Worm (Caenorhabditis elegans): Measurements from ENCODE around the gene sti-1.

The sti-1 gene

DNA sequence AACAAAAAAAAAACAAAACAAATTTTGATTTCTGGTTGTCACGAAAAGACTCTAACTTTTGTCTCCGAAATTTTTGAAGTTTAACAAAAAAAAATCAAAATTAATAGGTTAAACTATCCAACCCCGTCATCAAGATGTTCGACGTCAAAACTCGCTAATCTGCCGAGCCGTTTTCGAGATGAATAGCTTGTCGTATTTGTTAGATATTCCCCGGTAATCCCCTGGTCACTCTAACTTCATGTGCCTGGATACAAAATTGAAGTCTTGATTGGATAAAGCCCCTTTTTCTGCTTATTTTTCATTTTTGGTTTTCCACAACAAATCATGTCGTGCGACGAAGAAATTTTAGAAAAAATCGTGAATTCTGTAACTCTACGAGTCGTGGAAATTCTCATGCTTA, 9.1 kb downstream of the sti-1 start, which contains the start of gene srab-16:
Gene srab-16 (plus strand): TSS at position 301 of the 400 bp plus-strand sequence.
- TF ChIP-seq nhr-76 (tag; optimal IDR thresholded peaks at IDR 0.05), result no peak
- TF ChIP-seq jun-1 (tag; optimal IDR thresholded peaks at IDR 0.05), result no peak
- no peak for TF ChIP-seq lin-15B (tag; optimal IDR thresholded peaks at IDR 0.05)
- no peak for TF ChIP-seq mdl-1 (tag; optimal IDR thresholded peaks at IDR 0.05)
- TF ChIP-seq pqm-1 (tag; optimal IDR thresholded peaks at IDR 0.05), result no peak
- no peak for TF ChIP-seq ceh-28 (tag; optimal IDR thresholded peaks at IDR 0.05)
- no peak for TF ChIP-seq elt-2 (tag; optimal IDR thresholded peaks at IDR 0.05)
- no peak for TF ChIP-seq ztf-11 (tag; optimal IDR thresholded peaks at IDR 0.05)
- no peak for TF ChIP-seq R02D3.7 (tag; optimal IDR thresholded peaks at IDR 0.05)
- no peak for TF ChIP-seq nfya-1 (tag; optimal IDR thresholded peaks at IDR 0.05; ENCODE audit: insufficient read depth)
- TF ChIP-seq ZK546.5 (tag; optimal IDR thresholded peaks at IDR 0.05), result no peak
- no peak for TF ChIP-seq lin-39 (tag; optimal IDR thresholded peaks at IDR 0.05)
- no peak for TF ChIP-seq nhr-67 (tag; optimal IDR thresholded peaks at IDR 0.05)
- no peak for TF ChIP-seq nhr-11 (tag; optimal IDR thresholded peaks at IDR 0.05)
- TF ChIP-seq nhr-12 (tag; optimal IDR thresholded peaks at IDR 0.05), result no peak
- no peak for TF ChIP-seq nhr-25 (tag; optimal IDR thresholded peaks at IDR 0.05)
- TF ChIP-seq tbx-2 (tag; optimal IDR thresholded peaks at IDR 0.05), result no peak
- TF ChIP-seq nhr-77 (tag; optimal IDR thresholded peaks at IDR 0.05), result no peak
- no peak for TF ChIP-seq unc-62 (GFP tag; optimal IDR thresholded peaks at IDR 0.05)

- no peak for TF ChIP-seq mml-1 (tag; optimal IDR thresholded peaks at IDR 0.05)
- TF ChIP-seq elt-1 (tag; optimal IDR thresholded peaks at IDR 0.05), result no peak
- no peak for TF ChIP-seq fkh-2 (tag; optimal IDR thresholded peaks at IDR 0.05)
- TF ChIP-seq ama-1 (optimal IDR thresholded peaks at IDR 0.05), result no peak
- TF ChIP-seq lsy-12 (tag; optimal IDR thresholded peaks at IDR 0.05), result no peak
- no peak for TF ChIP-seq pha-4 (tag; optimal IDR thresholded peaks at IDR 0.05)
- no peak for TF ChIP-seq lin-39 (tag; optimal IDR thresholded peaks at IDR 0.05)
- TF ChIP-seq nhr-23 (tag; optimal IDR thresholded peaks at IDR 0.05), result no peak
- no peak for TF ChIP-seq ceh-16 (tag; optimal IDR thresholded peaks at IDR 0.05)
- TF ChIP-seq nhr-76 (tag; optimal IDR thresholded peaks at IDR 0.05), result no peak
- no peak for TF ChIP-seq R02D3.7 (tag; optimal IDR thresholded peaks at IDR 0.05)
- TF ChIP-seq ceh-9 (tag; optimal IDR thresholded peaks at IDR 0.05), result no peak
- TF ChIP-seq zag-1 (tag; optimal IDR thresholded peaks at IDR 0.05), result no peak
- no peak for TF ChIP-seq nhr-12 (tag; optimal IDR thresholded peaks at IDR 0.05)
Measured at ce11 chrV:794092-794491, 20.8 kb downstream of the sti-1 start.

DNA sequence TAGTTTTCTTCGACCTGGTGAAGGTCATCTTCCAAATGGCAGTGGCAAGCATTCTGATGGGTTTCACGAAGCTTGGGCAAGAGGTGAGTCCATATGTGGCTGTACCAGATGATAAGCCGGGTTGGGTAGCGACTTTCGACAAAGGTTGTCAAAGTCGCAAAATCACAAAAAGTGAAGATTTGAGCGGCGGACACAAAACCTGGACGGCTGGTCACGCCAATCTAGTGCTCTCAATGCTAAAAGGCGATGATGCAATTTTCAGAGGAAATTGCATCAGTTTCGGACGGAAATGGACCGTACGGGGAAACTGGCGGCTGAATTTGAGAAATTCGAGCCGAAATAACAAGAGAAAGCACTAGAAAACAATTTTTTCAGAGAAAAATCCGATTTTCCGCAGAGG, 23.9 kb downstream of the sti-1 start:
- TF ChIP-seq nhr-11 (tag; optimal IDR thresholded peaks at IDR 0.05) (no peak), nhr-237 (tag; optimal IDR thresholded peaks at IDR 0.05) (no peak), elt-3 (tag; optimal IDR thresholded peaks at IDR 0.05) (no peak), tbx-2 (tag; optimal IDR thresholded peaks at IDR 0.05) (no peak), nhr-28 (tag; optimal IDR thresholded peaks at IDR 0.05) (no peak), zag-1 (tag; optimal IDR thresholded peaks at IDR 0.05) (no peak), nfya-1 (tag; optimal IDR thresholded peaks at IDR 0.05; ENCODE audit: insufficient read depth) (no peak), pha-4 (tag; optimal IDR thresholded peaks at IDR 0.05) (no peak), ceh-16 (tag; optimal IDR thresholded peaks at IDR 0.05) (no peak), ceh-28 (tag; optimal IDR thresholded peaks at IDR 0.05) (no peak), nhr-23 (tag; optimal IDR thresholded peaks at IDR 0.05) (no peak)

DNA sequence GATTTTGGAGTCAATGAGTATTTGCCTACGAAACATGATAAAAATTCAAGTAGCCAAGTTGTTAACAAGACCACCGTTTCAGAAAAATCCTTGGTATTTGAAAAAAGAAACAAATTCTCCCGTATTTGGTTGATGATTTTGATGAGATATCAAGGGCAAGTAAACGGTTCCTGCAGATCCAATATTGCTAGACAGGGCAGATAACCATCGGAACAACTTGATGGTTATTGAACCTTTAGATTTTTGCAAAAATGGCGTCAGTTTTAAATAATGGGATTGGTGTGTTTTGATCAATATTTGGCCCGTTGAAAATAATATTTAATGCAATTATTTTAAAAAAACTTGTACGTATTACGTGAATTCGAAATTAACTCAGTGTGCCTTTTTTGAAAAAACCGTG, 27.0 kb downstream of the sti-1 start:
- TF ChIP-seq sea-2 (GFP tag; optimal IDR thresholded peaks at IDR 0.05), result no peak
- no peak for TF ChIP-seq unc-39 (tag; optimal IDR thresholded peaks at IDR 0.05)
- TF ChIP-seq elt-1 (tag; optimal IDR thresholded peaks at IDR 0.05), result peak; percentile 52
- TF ChIP-seq nhr-12 (tag; optimal IDR thresholded peaks at IDR 0.05), result no peak

- TF ChIP-seq nhr-25 (tag; optimal IDR thresholded peaks at IDR 0.05), result peak; percentile 39
- no peak for TF ChIP-seq mdl-1 (tag; optimal IDR thresholded peaks at IDR 0.05)
- peak; percentile 21 for TF ChIP-seq nhr-23 (tag; optimal IDR thresholded peaks at IDR 0.05)
- peak; percentile 84 for TF ChIP-seq elt-1 (tag; optimal IDR thresholded peaks at IDR 0.05)
Measured at ce11 chrV:801555-802060, 28.3 kb downstream of the sti-1 start.

Data from whole organism, L3 larva.